Worm (Caenorhabditis elegans) whole organism, midembryonic: Measurements from ENCODE around the gene srj-21.

Experiments used
- T22C8.4 ChIP-seq: fragments of 200-800 bp; sonication (Bioruptor generic); IDR thresholded peaks from 2 replicates; pipeline ENCODE4 v1.3.6; 2022; ENCODE audit warnings: missing genetic modification characterization, missing compliant biosample characterization
- cog-1 ChIP-seq: sonication (generic microtip); optimal IDR thresholded peaks from 2 replicates; lab custom pipeline; 2016; ENCODE audit warnings: missing genetic modification characterization, missing compliant biosample characterization
- flt-1 ChIP-seq: fragments of 200-800 bp; sonication (Bioruptor generic); IDR thresholded peaks from 2 replicates; pipeline ENCODE4 v1.3.6; 2022; ENCODE audit warnings: missing genetic modification characterization, missing compliant biosample characterization
- klf-2 ChIP-seq: fragments of 200-800 bp; sonication (Bioruptor generic); conservative IDR thresholded peaks from 2 replicates; pipeline ENCODE4 v1.3.6; 2022; ENCODE audit warnings: missing genetic modification reagents, missing genetic modification characterization, missing compliant biosample characterization
- tab-1 ChIP-seq: fragments of 200-800 bp; sonication (Bioruptor generic); IDR thresholded peaks from 2 replicates; pipeline ENCODE4 v1.3.6; 2022; ENCODE audit warnings: missing genetic modification characterization, missing compliant biosample characterization

DNA sequence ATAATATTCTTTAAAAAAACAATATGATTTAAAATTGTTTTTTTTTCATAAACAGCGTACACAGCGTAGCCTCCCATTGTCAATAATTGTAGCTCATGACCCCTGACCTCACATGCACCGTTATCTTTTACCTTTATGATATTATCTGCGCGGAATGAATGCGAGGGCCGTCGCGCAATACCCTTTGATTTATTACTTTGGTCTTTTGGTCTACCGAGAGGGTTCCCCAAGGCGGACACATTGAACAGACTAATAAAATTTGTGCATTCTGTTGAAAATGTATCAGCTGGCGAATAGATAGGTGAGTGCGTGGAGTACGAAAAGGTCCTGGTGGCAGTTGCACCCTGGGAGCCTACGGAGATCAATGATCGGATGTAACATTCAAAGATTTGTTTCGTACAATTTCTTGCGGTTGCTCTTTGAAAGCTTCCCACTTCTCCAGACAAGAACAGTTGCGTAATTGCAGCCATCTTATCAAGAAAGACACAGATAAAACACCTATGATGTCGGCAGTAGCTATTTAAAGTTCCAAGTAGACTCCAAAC is 24.8 kb upstream of the srj-21 start:
- TF ChIP-seq cog-1 (no peak), flt-1 (GFP tag; lab: Robert Waterston, UW) (no peak), klf-2 (no peak), tab-1 (GFP tag; lab: Robert Waterston, UW) (no peak), T22C8.4 (GFP tag; lab: Robert Waterston, UW) (no peak)
